Worm (Caenorhabditis elegans): ENCODE results near the gene lipl-2.

ce11 chrV:9750308-9750707 lies 41.1 kb upstream of the lipl-2 start, which contains the start of gene F58E6.4:
- TF ChIP-seq elt-3 (tag; optimal IDR thresholded peaks at IDR 0.05) (no peak), lin-13 (tag; optimal IDR thresholded peaks at IDR 0.05) (no peak), unc-120 (tag; optimal IDR thresholded peaks at IDR 0.05; ENCODE audit: poor library complexity, severe bottlenecking) (no peak), pha-4 (tag; optimal IDR thresholded peaks at IDR 0.05) (no peak), mep-1 (tag; optimal IDR thresholded peaks at IDR 0.05) (no peak), ceh-39 (tag; optimal IDR thresholded peaks at IDR 0.05) (no peak), unc-39 (tag; optimal IDR thresholded peaks at IDR 0.05) (no peak), hlh-1 (tag; optimal IDR thresholded peaks at IDR 0.05) (no peak), sptf-1 (tag; optimal IDR thresholded peaks at IDR 0.05) (no peak), tbx-8 (GFP tag; optimal IDR thresholded peaks at IDR 0.05) (no peak), nhr-76 (tag; optimal IDR thresholded peaks at IDR 0.05) (no peak), drap-1 (GFP tag; optimal IDR thresholded peaks at IDR 0.05) (no peak), unc-62 (GFP tag; optimal IDR thresholded peaks at IDR 0.05) (no peak), M03D4.4 (tag; optimal IDR thresholded peaks at IDR 0.05) (no peak)

Data from whole organism, mixed stage, embryonic.